Fruit fly (Drosophila melanogaster) whole organism, embryonic: ENCODE measurements around the gene ClpP.
A peak's percentile ranks its signal among the peaks of the same experiment; 100 is the strongest.

Source experiments
- Atf6 ChIP-seq: fragments of 200-800 bp; sonication (Bioruptor generic); IDR thresholded peaks from 2 replicates; pipeline ENCODE4 v1.3.6; 2022; ENCODE audit warnings: missing biosample characterization, missing genetic modification characterization
- B-H2 ChIP-seq: fragments of 200-800 bp; sonication (Bioruptor generic); optimal IDR thresholded peaks from 2 replicates; lab custom pipeline; 2018; ENCODE audit warnings: missing biosample characterization, mild to moderate bottlenecking, missing genetic modification characterization
- Bgb ChIP-seq: fragments of 200-800 bp; sonication (Bioruptor generic); IDR thresholded peaks from 2 replicates; pipeline ENCODE4 v1.3.6; 2022; ENCODE audit warnings: missing biosample characterization, missing genetic modification characterization; ENCODE audit not compliant: partially characterized antibody
- CG10267 ChIP-seq: fragments of 200-800 bp; sonication (Bioruptor generic); optimal IDR thresholded peaks from 2 replicates; lab custom pipeline; 2018; ENCODE audit warnings: missing biosample characterization, mild to moderate bottlenecking, missing genetic modification characterization, moderate library complexity
- CG10462 ChIP-seq: fragments of 200-800 bp; sonication (Bioruptor generic); optimal IDR thresholded peaks from 2 replicates; lab custom pipeline; 2016; ENCODE audit warnings: missing biosample characterization, missing genetic modification characterization
- CG10979 ChIP-seq: fragments of 200-800 bp; sonication (Bioruptor generic); optimal IDR thresholded peaks from 2 replicates; lab custom pipeline; 2018; ENCODE audit warnings: missing biosample characterization, mild to moderate bottlenecking, missing genetic modification characterization, moderate library complexity
- CG12155 ChIP-seq: fragments of 200-800 bp; sonication (Bioruptor generic); optimal IDR thresholded peaks from 3 replicates; lab custom pipeline; 2016; ENCODE audit warnings: missing biosample characterization, missing genetic modification characterization
- CG12391 ChIP-seq: fragments of 200-800 bp; sonication (Bioruptor generic); optimal IDR thresholded peaks from 3 replicates; lab custom pipeline; 2018; ENCODE audit warnings: missing biosample characterization, mild to moderate bottlenecking, missing genetic modification characterization, moderate library complexity
- CG13287 ChIP-seq: fragments of 200-800 bp; sonication (Bioruptor generic); IDR thresholded peaks from 2 replicates; pipeline ENCODE4 v1.3.6; 2022; ENCODE audit warnings: missing biosample characterization, missing genetic modification characterization; ENCODE audit not compliant: partially characterized antibody
- CG13424 ChIP-seq: fragments of 200-800 bp; sonication (Bioruptor generic); optimal IDR thresholded peaks from 2 replicates; lab custom pipeline; 2019; ENCODE audit warnings: missing biosample characterization, mild to moderate bottlenecking, missing genetic modification characterization, moderate library complexity
- CG14014 ChIP-seq: fragments of 200-800 bp; sonication (Bioruptor generic); IDR thresholded peaks from 2 replicates; pipeline ENCODE4 v1.3.6; 2022; ENCODE audit warnings: missing biosample characterization, missing genetic modification characterization
- CG15514 ChIP-seq: fragments of 200-800 bp; sonication (Bioruptor generic); optimal IDR thresholded peaks from 3 replicates; lab custom pipeline; 2017; ENCODE audit warnings: missing biosample characterization, missing genetic modification characterization, mild to moderate bottlenecking, moderate library complexity, missing genetic modification reagents
- CG1603 ChIP-seq: fragments of 200-800 bp; sonication (Bioruptor generic); optimal IDR thresholded peaks from 2 replicates; lab custom pipeline; 2019; ENCODE audit warnings: missing biosample characterization, mild to moderate bottlenecking, missing genetic modification characterization, moderate library complexity
- CG2129 ChIP-seq: fragments of 200-800 bp; sonication (Bioruptor generic); IDR thresholded peaks from 2 replicates; pipeline ENCODE4 v1.3.6; 2022; ENCODE audit warnings: missing biosample characterization, missing genetic modification characterization; ENCODE audit not compliant: partially characterized antibody
- CG2199 ChIP-seq: fragments of 200-800 bp; sonication (Bioruptor generic); IDR thresholded peaks from 3 replicates; pipeline ENCODE4 v1.3.6; 2022; ENCODE audit warnings: missing biosample characterization, missing genetic modification characterization
- CG2678 ChIP-seq: fragments of 200-800 bp; sonication (Bioruptor generic); optimal IDR thresholded peaks from 3 replicates; lab custom pipeline; 2019; ENCODE audit warnings: missing biosample characterization, mild to moderate bottlenecking, missing genetic modification characterization, moderate library complexity
- CG2712 ChIP-seq: fragments of 200-800 bp; optimal IDR thresholded peaks from 3 replicates; lab custom pipeline; 2019; ENCODE audit warnings: missing biosample characterization, mild to moderate bottlenecking, missing genetic modification characterization, moderate library complexity
- CG30020 ChIP-seq: fragments of 200-800 bp; optimal IDR thresholded peaks from 2 replicates; lab custom pipeline; 2019; ENCODE audit warnings: missing biosample characterization, mild to moderate bottlenecking, missing genetic modification characterization, moderate library complexity
- CG30403 ChIP-seq: fragments of 200-800 bp; sonication (Bioruptor generic); optimal IDR thresholded peaks from 3 replicates; lab custom pipeline; 2016; ENCODE audit warnings: missing biosample characterization, missing genetic modification characterization
- CG31441 ChIP-seq: fragments of 200-800 bp; sonication (Bioruptor generic); IDR thresholded peaks from 2 replicates; pipeline ENCODE4 v1.3.6; 2022; ENCODE audit warnings: missing biosample characterization, missing genetic modification characterization
- CG33557 ChIP-seq: fragments of 200-800 bp; sonication (Bioruptor generic); optimal IDR thresholded peaks from 2 replicates; lab custom pipeline; 2019; ENCODE audit warnings: missing biosample characterization, mild to moderate bottlenecking, missing genetic modification characterization, moderate library complexity
- CG34224 ChIP-seq: fragments of 200-800 bp; sonication (Bioruptor generic); IDR thresholded peaks from 3 replicates; pipeline ENCODE4 v1.3.6; 2022; ENCODE audit warnings: missing biosample characterization, missing genetic modification characterization; ENCODE audit not compliant: partially characterized antibody
- CG4424 ChIP-seq: fragments of 200-800 bp; sonication (Bioruptor generic); optimal IDR thresholded peaks from 3 replicates; lab custom pipeline; 2016; ENCODE audit warnings: missing biosample characterization, missing genetic modification characterization
- CG6683 ChIP-seq: fragments of 200-800 bp; sonication (Bioruptor generic); optimal IDR thresholded peaks from 2 replicates; lab custom pipeline; 2017; ENCODE audit warnings: missing biosample characterization, mild to moderate bottlenecking, missing genetic modification characterization, missing genetic modification reagents
- CG6791 ChIP-seq: fragments of 200-800 bp; sonication (Bioruptor generic); IDR thresholded peaks from 3 replicates; pipeline ENCODE4 v1.3.6; 2022; ENCODE audit warnings: missing biosample characterization, missing genetic modification characterization; ENCODE audit not compliant: partially characterized antibody
- CG7839 ChIP-seq: fragments of 200-800 bp; sonication (Bioruptor generic); optimal IDR thresholded peaks from 3 replicates; lab custom pipeline; 2018; ENCODE audit warnings: missing biosample characterization, mild to moderate bottlenecking, missing genetic modification characterization, moderate library complexity
- CG8924 ChIP-seq: fragments of 200-800 bp; optimal IDR thresholded peaks from 3 replicates; lab custom pipeline; 2019; ENCODE audit warnings: missing biosample characterization, mild to moderate bottlenecking, missing genetic modification characterization, moderate library complexity
- CG9215 ChIP-seq: fragments of 200-800 bp; sonication (Bioruptor generic); IDR thresholded peaks from 2 replicates; pipeline ENCODE4 v1.3.6; 2022; ENCODE audit warnings: missing biosample characterization, missing genetic modification characterization
- CG9437 ChIP-seq: fragments of 200-800 bp; sonication (Bioruptor generic); optimal IDR thresholded peaks from 2 replicates; lab custom pipeline; 2018; ENCODE audit warnings: missing biosample characterization, mild to moderate bottlenecking, missing genetic modification characterization
- CoRest ChIP-seq: fragments of 200-800 bp; sonication (Bioruptor generic); optimal IDR thresholded peaks from 3 replicates; lab custom pipeline; 2018; ENCODE audit warnings: missing biosample characterization, mild to moderate bottlenecking, missing genetic modification characterization, moderate library complexity
- Dad ChIP-seq: fragments of 200-800 bp; sonication (Bioruptor generic); optimal IDR thresholded peaks from 3 replicates; lab custom pipeline; 2016; ENCODE audit warnings: missing biosample characterization, missing genetic modification characterization
- Dip2 ChIP-seq: fragments of 200-800 bp; sonication (Bioruptor generic); IDR thresholded peaks from 2 replicates; pipeline ENCODE4 v1.3.6; 2022; ENCODE audit warnings: missing biosample characterization, missing genetic modification characterization
- E2f2 ChIP-seq: fragments of 200-800 bp; sonication (Bioruptor generic); IDR thresholded peaks from 2 replicates; pipeline ENCODE4 v1.3.6; 2022; ENCODE audit warnings: missing biosample characterization, missing genetic modification characterization
- Ets65A ChIP-seq: fragments of 200-800 bp; sonication (Bioruptor generic); peaks from one replicate; lab custom pipeline; 2016; ENCODE audit warnings: missing biosample characterization, missing genetic modification characterization
- Gsc ChIP-seq: fragments of 200-800 bp; sonication (Bioruptor generic); IDR thresholded peaks from 2 replicates; pipeline ENCODE4 v1.3.6; 2022; ENCODE audit warnings: missing biosample characterization, missing genetic modification characterization
- MESR4 ChIP-seq: fragments of 200-800 bp; sonication (Bioruptor generic); optimal IDR thresholded peaks from 2 replicates; lab custom pipeline; 2018; ENCODE audit warnings: missing biosample characterization, mild to moderate bottlenecking, missing genetic modification characterization, moderate library complexity
- Med ChIP-seq: fragments of 200-800 bp; sonication (Bioruptor generic); peaks from one replicate; lab custom pipeline; 2016; ENCODE audit warnings: missing biosample characterization, missing genetic modification characterization, mild to moderate bottlenecking, inconsistent platforms, moderate library complexity
- PHDP ChIP-seq: fragments of 200-800 bp; sonication (Bioruptor generic); optimal IDR thresholded peaks from 3 replicates; lab custom pipeline; 2018; ENCODE audit warnings: missing biosample characterization, mild to moderate bottlenecking, missing genetic modification characterization, moderate library complexity
- Sry-β ChIP-seq: fragments of 200-800 bp; sonication (Bioruptor generic); optimal IDR thresholded peaks from 2 replicates; lab custom pipeline; 2018; ENCODE audit warnings: missing biosample characterization, mild to moderate bottlenecking, missing genetic modification characterization, moderate library complexity
- Stat92E ChIP-seq, 3 experiments: fragments of >200 bp in 2 of 3; fragments of 200-800 bp in 1 of 3; sonication (Bioruptor generic) in 1 of 3; optimal IDR thresholded peaks; 2 replicates each; lab custom pipeline; 2017 to 2019; ENCODE audit warnings: missing biosample characterization in 3 of 3, missing genetic modification characterization in 3 of 3, mild to moderate bottlenecking in 1 of 3, moderate library complexity in 1 of 3
- YL-1 ChIP-seq: fragments of 200-800 bp; sonication (Bioruptor generic); optimal IDR thresholded peaks from 3 replicates; lab custom pipeline; 2017; ENCODE audit warnings: missing biosample characterization, mild to moderate bottlenecking, missing genetic modification characterization
- amos ChIP-seq: fragments of 200-800 bp; sonication (Bioruptor generic); IDR thresholded peaks from 2 replicates; pipeline ENCODE4 v1.3.6; 2022; ENCODE audit warnings: missing biosample characterization, missing genetic modification characterization; ENCODE audit not compliant: partially characterized antibody
- bigmax ChIP-seq: fragments of 200-800 bp; sonication (Bioruptor generic); optimal IDR thresholded peaks from 2 replicates; lab custom pipeline; 2018; ENCODE audit warnings: missing biosample characterization, mild to moderate bottlenecking, missing genetic modification characterization
- disco-r ChIP-seq: fragments of 200-800 bp; sonication (Bioruptor generic); optimal IDR thresholded peaks from 2 replicates; lab custom pipeline; 2016; ENCODE audit warnings: missing biosample characterization, missing genetic modification characterization
- gsb-n ChIP-seq: fragments of 200-800 bp; sonication (Bioruptor generic); optimal IDR thresholded peaks from 3 replicates; lab custom pipeline; 2018; ENCODE audit warnings: missing biosample characterization, mild to moderate bottlenecking, missing genetic modification characterization
- pzg ChIP-seq: fragments of 200-800 bp; sonication (Bioruptor generic); optimal IDR thresholded peaks from 3 replicates; lab custom pipeline; 2018; ENCODE audit warnings: missing biosample characterization, mild to moderate bottlenecking, missing genetic modification characterization, moderate library complexity
- ranshi ChIP-seq: fragments of 200-800 bp; sonication (Bioruptor generic); IDR thresholded peaks from 2 replicates; pipeline ENCODE4 v1.3.6; 2022; ENCODE audit warnings: missing biosample characterization, missing genetic modification characterization
- so ChIP-seq: fragments of 200-800 bp; sonication (Bioruptor generic); IDR thresholded peaks from 3 replicates; pipeline ENCODE4 v1.3.6; 2022; ENCODE audit warnings: missing biosample characterization, missing genetic modification characterization
- zfh1 ChIP-seq: fragments of 200-800 bp; sonication (Bioruptor generic); IDR thresholded peaks from 3 replicates; pipeline ENCODE4 v1.3.6; 2022; ENCODE audit warnings: missing biosample characterization, missing genetic modification characterization

The ClpP gene

dm6 chr2L:10341405-10341804 lies 15.2 kb upstream of the ClpP start, which contains the start of gene CG31715 (continued):
- TF ChIP-seq CG7839 (tag; lab: Kevin White, UChicago) (peak; percentile 13), CG12391 (tag; lab: Kevin White, UChicago) (peak; percentile 54), CG9215 (GFP tag; lab: Robert Waterston, UW) (no peak), CG31441 (GFP tag; lab: Robert Waterston, UW) (peak; percentile 16; the same call in 1 of the 2 replicates), CG15514 (GFP tag; lab: Kevin White, UChicago) (peak; percentile 37), CG12155 (GFP tag; lab: Kevin White, UChicago) (no peak), disco-r (GFP tag; lab: Kevin White, UChicago) (no peak), CG10267 (peak; percentile 14), Stat92E (GFP tag; optimal IDR thresholded peaks at IDR 0.05; lab: Kevin White, UChicago) (no peak), CG8924 (tag; lab: Kevin White, UChicago) (peak; percentile 39), so (GFP tag; lab: Robert Waterston, UW) (no peak), CG2678 (tag; lab: Kevin White, UChicago) (no peak), CG13287 (GFP tag; lab: Robert Waterston, UW) (peak; percentile 63), Med (peak; percentile 79), CG2712 (tag; lab: Kevin White, UChicago) (peak; percentile 25), CG30020 (tag; lab: Kevin White, UChicago) (peak; percentile 78), Dip2 (GFP tag; lab: Robert Waterston, UW) (no peak), gsb-n (peak; percentile 18), Dad (GFP tag; lab: Kevin White, UChicago) (no peak), CG30403 (GFP tag; lab: Kevin White, UChicago) (peak; percentile 16), B-H2 (GFP tag; lab: Kevin White, UChicago) (peak; percentile 19), CG34224 (GFP tag; lab: Robert Waterston, UW) (peak; percentile 72), CG13424 (tag; lab: Kevin White, UChicago) (peak; percentile 30), CG10979 (tag; lab: Kevin White, UChicago) (peak; percentile 4), CG9437 (GFP tag; lab: Kevin White, UChicago) (no peak), CG6683 (no peak), amos (GFP tag; lab: Robert Waterston, UW) (peak; percentile 60; the same call in 1 of the 2 replicates), CG4424 (no peak), Ets65A (GFP tag; lab: Kevin White, UChicago) (peak; percentile 51), Atf6 (GFP tag; lab: Robert Waterston, UW) (0 out of 2 replicates have a peak, but pooled peaks have one; percentile 19), E2f2 (GFP tag; lab: Robert Waterston, UW) (peak; percentile 37; the same call in 1 of the 2 replicates), CG14014 (GFP tag; lab: Robert Waterston, UW) (no peak), CG1603 (peak; percentile 35), Sry-β (GFP tag; lab: Kevin White, UChicago) (no peak), CG2199 (GFP tag; lab: Robert Waterston, UW) (no peak), Gsc (GFP tag; lab: Robert Waterston, UW) (no peak), MESR4 (peak; percentile 25), CG10462 (GFP tag; lab: Kevin White, UChicago) (peak; percentile 4), CoRest (tag; lab: Kevin White, UChicago) (peak; percentile 0), CG6791 (GFP tag; lab: Robert Waterston, UW) (no peak), ranshi (GFP tag; lab: Robert Waterston, UW) (peak; percentile 53; the same call in 1 of the 2 replicates), Bgb (GFP tag; lab: Robert Waterston, UW) (peak; percentile 41; the same call in 1 of the 2 replicates), zfh1 (GFP tag; lab: Robert Waterston, UW) (no peak), YL-1 (GFP tag; lab: Kevin White, UChicago) (peak; percentile 21), PHDP (tag; lab: Kevin White, UChicago) (peak; percentile 39), pzg (peak; percentile 42), bigmax (GFP tag; lab: Kevin White, UChicago) (no peak), CG2129 (GFP tag; lab: Robert Waterston, UW) (no peak), CG33557 (no peak)
